Worm (Caenorhabditis elegans): ENCODE data around the gene nep-8.

nep-8 gene

DNA sequence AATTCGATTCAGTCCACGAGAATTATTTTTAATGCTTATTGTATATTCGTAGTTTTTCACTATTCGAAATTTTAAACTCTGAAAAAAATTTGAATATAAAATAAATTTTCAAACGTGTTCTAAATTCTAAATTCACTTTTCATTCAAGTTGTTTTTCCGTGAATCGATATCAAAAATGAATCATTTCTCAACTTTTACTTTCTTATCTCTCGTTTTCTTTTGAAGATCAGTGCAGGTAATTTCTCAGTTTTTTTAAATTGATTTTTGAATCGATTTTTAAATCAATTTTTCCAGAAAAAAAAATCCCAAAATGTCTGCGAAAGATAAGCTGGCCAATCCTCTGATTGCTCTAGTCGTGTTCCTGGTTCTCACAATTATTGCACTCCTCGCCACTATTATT, 12.9 kb downstream of the nep-8 start, which contains the start of gene nep-6:
nep-6 (plus strand) TSS at position 301 of the 400 bp plus-strand sequence.
- TF ChIP-seq hlh-1 (tag; optimal IDR thresholded peaks at IDR 0.05) (no peak), unc-120 (tag; optimal IDR thresholded peaks at IDR 0.05; ENCODE audit: poor library complexity, severe bottlenecking) (no peak), bed-3 (GFP tag; optimal IDR thresholded peaks at IDR 0.05) (no peak), lin-13 (tag; optimal IDR thresholded peaks at IDR 0.05) (no peak), tbx-8 (GFP tag; optimal IDR thresholded peaks at IDR 0.05) (no peak), flh-1 (GFP tag; optimal IDR thresholded peaks at IDR 0.05) (no peak), blmp-1 (tag; optimal IDR thresholded peaks at IDR 0.05) (no peak), sem-2 (GFP tag; optimal IDR thresholded peaks at IDR 0.05) (no peak), ces-1 (GFP tag; optimal IDR thresholded peaks at IDR 0.05) (no peak), ceh-83 (GFP tag; optimal IDR thresholded peaks at IDR 0.05) (no peak), nhr-237 (tag; optimal IDR thresholded peaks at IDR 0.05) (no peak), zip-8 (tag; optimal IDR thresholded peaks at IDR 0.05) (no peak), lsy-2 (tag; optimal IDR thresholded peaks at IDR 0.05) (no peak), ceh-43 (GFP tag; optimal IDR thresholded peaks at IDR 0.05) (no peak), ztf-11 (tag; optimal IDR thresholded peaks at IDR 0.05) (no peak), mab-5 (tag; optimal IDR thresholded peaks at IDR 0.05) (no peak), elt-1 (tag; optimal IDR thresholded peaks at IDR 0.05; ENCODE audit: borderline replicate concordance, insufficient read depth) (no peak), cnd-1 (tag; optimal IDR thresholded peaks at IDR 0.05) (no peak), ham-2 (GFP tag; optimal IDR thresholded peaks at IDR 0.05) (no peak), nhr-12 (tag; optimal IDR thresholded peaks at IDR 0.05) (no peak)

- TF ChIP-seq sem-2 (GFP tag; optimal IDR thresholded peaks at IDR 0.05), result no peak
- TF ChIP-seq nhr-2 (tag; optimal IDR thresholded peaks at IDR 0.05), result no peak
- TF ChIP-seq nhr-76 (tag; optimal IDR thresholded peaks at IDR 0.05), result no peak
- no peak for TF ChIP-seq unc-39 (tag; optimal IDR thresholded peaks at IDR 0.05)
- no peak for TF ChIP-seq sptf-1 (tag; optimal IDR thresholded peaks at IDR 0.05)
- TF ChIP-seq flh-1 (GFP tag; optimal IDR thresholded peaks at IDR 0.05), result no peak
- TF ChIP-seq ztf-11 (tag; optimal IDR thresholded peaks at IDR 0.05), result no peak
- TF ChIP-seq mep-1 (tag; optimal IDR thresholded peaks at IDR 0.05), result no peak
- TF ChIP-seq lin-13 (tag; optimal IDR thresholded peaks at IDR 0.05), result no peak
- TF ChIP-seq bed-3 (GFP tag; optimal IDR thresholded peaks at IDR 0.05), result no peak
- TF ChIP-seq lsy-2 (tag; optimal IDR thresholded peaks at IDR 0.05), result no peak
- no peak for TF ChIP-seq nhr-12 (tag; optimal IDR thresholded peaks at IDR 0.05)
- no peak for TF ChIP-seq zip-8 (tag; optimal IDR thresholded peaks at IDR 0.05)
- TF ChIP-seq pha-4 (tag; optimal IDR thresholded peaks at IDR 0.05), result no peak
- no peak for TF ChIP-seq unc-62 (GFP tag; optimal IDR thresholded peaks at IDR 0.05)
- no peak for TF ChIP-seq ces-1 (GFP tag; optimal IDR thresholded peaks at IDR 0.05)
Measured at ce11 chrII:3422938-3423337, 19.3 kb downstream of the nep-8 start.

- no peak for TF ChIP-seq mep-1 (tag; optimal IDR thresholded peaks at IDR 0.05)
- no peak for TF ChIP-seq zip-8 (tag; optimal IDR thresholded peaks at IDR 0.05)
- TF ChIP-seq M03D4.4 (tag; optimal IDR thresholded peaks at IDR 0.05), result no peak
- TF ChIP-seq unc-120 (tag; optimal IDR thresholded peaks at IDR 0.05; ENCODE audit: poor library complexity, severe bottlenecking), result no peak
Measured at ce11 chrII:3425433-3425832, 21.8 kb downstream of the nep-8 start, which contains the start of gene nep-11. nep-11 (minus strand) TSS chrII:3425533.

DNA sequence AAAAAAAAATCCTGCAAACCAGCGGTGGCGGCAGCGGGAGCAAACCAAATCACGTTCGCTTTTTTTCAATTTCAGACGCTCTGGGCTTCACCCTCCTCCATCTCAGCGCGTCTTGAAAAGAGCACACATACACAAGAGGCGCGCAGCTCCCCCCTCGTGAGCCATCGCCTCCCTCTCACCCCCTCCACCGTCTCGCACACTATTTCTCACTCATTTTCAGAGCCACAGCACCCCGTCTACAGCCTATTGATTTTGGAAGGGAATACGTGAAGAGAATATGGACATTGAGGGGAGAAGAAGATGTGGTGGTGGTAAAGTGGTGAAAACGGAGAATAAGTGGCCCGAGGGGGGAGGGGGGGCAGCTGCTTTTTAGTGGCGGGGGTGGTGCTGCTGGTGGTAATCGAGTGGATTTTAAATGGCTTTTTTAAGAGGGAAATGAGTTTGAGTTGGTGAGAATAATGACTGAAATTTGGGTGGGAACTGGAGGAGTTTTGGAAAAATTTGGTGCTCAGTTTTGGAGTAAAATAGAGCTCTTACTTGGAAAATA, 24.6 kb downstream of the nep-8 start:
- TF ChIP-seq ces-1 (GFP tag; optimal IDR thresholded peaks at IDR 0.05) (peak; percentile 71), nhr-76 (tag; optimal IDR thresholded peaks at IDR 0.05) (no peak), sptf-1 (tag; optimal IDR thresholded peaks at IDR 0.05) (peak; percentile 16)

DNA sequence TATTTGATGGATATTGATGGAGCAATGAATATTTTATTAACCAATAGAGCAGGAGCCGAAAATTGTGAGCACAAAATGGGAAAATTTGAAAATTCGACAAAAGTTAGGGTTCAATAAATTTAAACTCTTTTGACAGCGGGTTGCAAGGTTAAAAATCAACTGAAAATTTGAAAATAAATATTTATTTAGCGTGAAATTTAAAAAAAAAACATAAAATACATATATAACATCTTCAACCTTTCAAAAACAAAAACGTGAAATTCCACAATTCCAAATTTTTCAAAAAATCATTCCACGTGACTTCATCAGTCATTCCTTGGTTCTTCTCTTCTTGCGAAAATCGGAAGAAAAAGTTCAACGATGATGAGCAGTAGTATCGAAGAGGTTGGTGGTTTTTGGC, 25.8 kb downstream of the nep-8 start, which contains the start of gene C16C8.18:
C16C8.18 (plus strand) TSS at position 301 of the 400 bp plus-strand sequence.
- TF ChIP-seq elt-1 (tag; optimal IDR thresholded peaks at IDR 0.05; ENCODE audit: borderline replicate concordance, insufficient read depth), result no peak
- TF ChIP-seq nhr-76 (tag; optimal IDR thresholded peaks at IDR 0.05), result no peak
- TF ChIP-seq ztf-11 (tag; optimal IDR thresholded peaks at IDR 0.05), result no peak
- TF ChIP-seq sem-2 (GFP tag; optimal IDR thresholded peaks at IDR 0.05), result no peak
- TF ChIP-seq nhr-28 (tag; optimal IDR thresholded peaks at IDR 0.05), result no peak
- TF ChIP-seq M03D4.4 (tag; optimal IDR thresholded peaks at IDR 0.05), result no peak
- no peak for TF ChIP-seq lsy-2 (tag; optimal IDR thresholded peaks at IDR 0.05)
- TF ChIP-seq lin-13 (tag; optimal IDR thresholded peaks at IDR 0.05), result no peak
- TF ChIP-seq zip-8 (tag; optimal IDR thresholded peaks at IDR 0.05), result no peak
- TF ChIP-seq nhr-12 (tag; optimal IDR thresholded peaks at IDR 0.05), result no peak
- TF ChIP-seq snpc-4 (tag; optimal IDR thresholded peaks at IDR 0.05), result no peak
- no peak for TF ChIP-seq unc-62 (GFP tag; optimal IDR thresholded peaks at IDR 0.05)
- TF ChIP-seq drap-1 (GFP tag; optimal IDR thresholded peaks at IDR 0.05), result no peak
- TF ChIP-seq blmp-1 (tag; optimal IDR thresholded peaks at IDR 0.05), result no peak
- no peak for TF ChIP-seq ham-2 (GFP tag; optimal IDR thresholded peaks at IDR 0.05)
- TF ChIP-seq nhr-2 (tag; optimal IDR thresholded peaks at IDR 0.05), result no peak
- no peak for TF ChIP-seq ceh-83 (GFP tag; optimal IDR thresholded peaks at IDR 0.05)
- no peak for TF ChIP-seq unc-39 (tag; optimal IDR thresholded peaks at IDR 0.05)
- no peak for TF ChIP-seq nhr-237 (tag; optimal IDR thresholded peaks at IDR 0.05)
